Fruit fly (Drosophila melanogaster) whole organism, embryonic: ENCODE data around the gene CG3634.

ENCODE experiments used
- Awh ChIP-seq: fragments of 200-800 bp; sonication (Bioruptor generic); IDR thresholded peaks from 2 replicates; pipeline ENCODE4, ENCODE4 v1.3.6; 2022; ENCODE audit warnings: missing biosample characterization, missing genetic modification characterization
- Bdp1 ChIP-seq: fragments of 200-800 bp; sonication (Bioruptor generic); optimal IDR thresholded peaks from 3 replicates; lab custom pipeline; 2016; ENCODE audit warnings: missing biosample characterization, missing genetic modification characterization
- CG10267 ChIP-seq: fragments of 200-800 bp; sonication (Bioruptor generic); optimal IDR thresholded peaks from 2 replicates; lab custom pipeline; 2018; ENCODE audit warnings: missing biosample characterization, mild to moderate bottlenecking, missing genetic modification characterization, moderate library complexity
- CG10274 ChIP-seq: fragments of 200-800 bp; sonication (Bioruptor generic); optimal IDR thresholded peaks from 3 replicates; lab custom pipeline; 2017; ENCODE audit warnings: missing biosample characterization, mild to moderate bottlenecking, missing genetic modification characterization
- CG12071 ChIP-seq: fragments of 200-800 bp; sonication (Bioruptor generic); optimal IDR thresholded peaks from 3 replicates; lab custom pipeline; 2018; ENCODE audit warnings: missing biosample characterization, mild to moderate bottlenecking, missing genetic modification characterization
- CG12104 ChIP-seq: fragments of 200-800 bp; sonication (Bioruptor generic); optimal IDR thresholded peaks from 3 replicates; lab custom pipeline; 2016; ENCODE audit warnings: missing biosample characterization, missing genetic modification characterization
- CG16813 ChIP-seq: fragments of 200-800 bp; sonication (Bioruptor generic); IDR thresholded peaks from 3 replicates; pipeline ENCODE4 v1.3.6; 2022; ENCODE audit warnings: missing biosample characterization, missing genetic modification characterization; ENCODE audit not compliant: partially characterized antibody
- CG17186 ChIP-seq: fragments of 200-800 bp; sonication (Bioruptor generic); optimal IDR thresholded peaks from 3 replicates; lab custom pipeline; 2017; ENCODE audit warnings: missing biosample characterization, missing genetic modification reagents, missing genetic modification characterization
- CG2129 ChIP-seq: fragments of 200-800 bp; sonication (Bioruptor generic); IDR thresholded peaks from 2 replicates; pipeline ENCODE4 v1.3.6; 2022; ENCODE audit warnings: missing biosample characterization, missing genetic modification characterization; ENCODE audit not compliant: partially characterized antibody
- CG2202 ChIP-seq: fragments of 200-800 bp; sonication (Bioruptor generic); optimal IDR thresholded peaks from 2 replicates; lab custom pipeline; 2018; ENCODE audit warnings: missing biosample characterization, mild to moderate bottlenecking, missing genetic modification characterization
- CG2678 ChIP-seq: fragments of 200-800 bp; sonication (Bioruptor generic); optimal IDR thresholded peaks from 3 replicates; lab custom pipeline; 2019; ENCODE audit warnings: missing biosample characterization, mild to moderate bottlenecking, missing genetic modification characterization, moderate library complexity
- CG31388 ChIP-seq: fragments of 200-800 bp; sonication (Bioruptor generic); optimal IDR thresholded peaks from 2 replicates; lab custom pipeline; 2016; ENCODE audit warnings: missing biosample characterization, missing genetic modification characterization
- CG33213 ChIP-seq: fragments of 200-800 bp; sonication (Bioruptor generic); optimal IDR thresholded peaks from 3 replicates; lab custom pipeline; 2016; ENCODE audit warnings: missing biosample characterization, missing genetic modification characterization
- CG4404 ChIP-seq: fragments of 200-800 bp; sonication (Bioruptor generic); IDR thresholded peaks from 2 replicates; pipeline ENCODE4 v1.3.6; 2022; ENCODE audit warnings: missing biosample characterization, missing genetic modification characterization
- CG4617 ChIP-seq: fragments of 200-800 bp; sonication (Bioruptor generic); optimal IDR thresholded peaks from 3 replicates; lab custom pipeline; 2016; ENCODE audit warnings: missing biosample characterization, missing genetic modification characterization, borderline replicate concordance
- CG6654 ChIP-seq: fragments of 200-800 bp; sonication (Bioruptor generic); optimal IDR thresholded peaks from 2 replicates; lab custom pipeline; 2017; ENCODE audit warnings: missing biosample characterization, mild to moderate bottlenecking, missing genetic modification characterization
- CG6765 ChIP-seq: fragments of 200-800 bp; sonication (Bioruptor generic); optimal IDR thresholded peaks from 3 replicates; lab custom pipeline; 2017; ENCODE audit warnings: missing biosample characterization, mild to moderate bottlenecking, missing genetic modification characterization
- CHES-1-like ChIP-seq: fragments of 200-800 bp; sonication (Bioruptor generic); optimal IDR thresholded peaks from 2 replicates; lab custom pipeline; 2016; ENCODE audit warnings: missing biosample characterization, missing genetic modification characterization
- D ChIP-seq, 2 experiments: fragments of 200-800 bp in 1 of 2; fragments of >200 bp in 1 of 2; sonication (Bioruptor generic) in 1 of 2; optimal IDR thresholded peaks; 2 replicates in 1 of 2; 3 replicates in 1 of 2; lab custom pipeline; 2017; ENCODE audit warnings: mild to moderate bottlenecking in 1 of 2, missing biosample characterization in 1 of 2, missing genetic modification characterization in 1 of 2, missing genetic modification reagents in 1 of 2
- Dp ChIP-seq: fragments of 200-800 bp; sonication (Bioruptor generic); optimal IDR thresholded peaks from 2 replicates; lab custom pipeline; 2018; ENCODE audit warnings: missing biosample characterization, mild to moderate bottlenecking, missing genetic modification characterization, moderate library complexity
- Ets65A ChIP-seq: fragments of 200-800 bp; sonication (Bioruptor generic); peaks from one replicate; lab custom pipeline; 2016; ENCODE audit warnings: missing biosample characterization, missing genetic modification characterization
- HLH54F ChIP-seq: fragments of 200-800 bp; sonication (Bioruptor generic); optimal IDR thresholded peaks from 3 replicates; lab custom pipeline; 2016; ENCODE audit warnings: missing biosample characterization, missing genetic modification characterization
- MBD-R2 ChIP-seq: fragments of 200-800 bp; sonication (Bioruptor generic); IDR thresholded peaks from 2 replicates; pipeline ENCODE4 v1.3.6; 2022; ENCODE audit warnings: missing biosample characterization, missing genetic modification characterization
- Mad ChIP-seq: fragments of 200-800 bp; sonication (Bioruptor generic); optimal IDR thresholded peaks from 2 replicates; lab custom pipeline; 2016; ENCODE audit warnings: missing biosample characterization, missing genetic modification characterization
- Ravus ChIP-seq: fragments of 200-800 bp; sonication (Bioruptor generic); IDR thresholded peaks from 2 replicates; pipeline ENCODE4 v1.3.6; 2022; ENCODE audit warnings: missing biosample characterization, missing genetic modification characterization
- Scr ChIP-seq: fragments of 200-800 bp; sonication (Bioruptor generic); IDR thresholded peaks from 2 replicates; pipeline ENCODE4 v1.3.6; 2022; ENCODE audit warnings: missing biosample characterization, missing genetic modification characterization; ENCODE audit not compliant: partially characterized antibody
- abd-A ChIP-seq: fragments of 200-800 bp; sonication (Bioruptor generic); optimal IDR thresholded peaks from 3 replicates; lab custom pipeline; 2019; ENCODE audit warnings: missing biosample characterization, mild to moderate bottlenecking, missing genetic modification characterization, moderate library complexity
- ase ChIP-seq: fragments of 200-800 bp; sonication (Bioruptor generic); IDR thresholded peaks from 3 replicates; pipeline ENCODE4 v1.3.6; 2022; ENCODE audit warnings: missing biosample characterization, missing genetic modification characterization
- bbx ChIP-seq: fragments of 200-800 bp; sonication (Bioruptor generic); IDR thresholded peaks from 2 replicates; pipeline ENCODE4 v1.3.6; 2022; ENCODE audit warnings: missing biosample characterization, missing genetic modification characterization; ENCODE audit not compliant: partially characterized antibody
- btn ChIP-seq: fragments of 200-800 bp; sonication (Bioruptor generic); optimal IDR thresholded peaks from 2 replicates; lab custom pipeline; 2016; ENCODE audit warnings: missing biosample characterization, missing genetic modification characterization
- danr ChIP-seq: fragments of 200-800 bp; sonication (Bioruptor generic); IDR thresholded peaks from 2 replicates; pipeline ENCODE4 v1.3.6; 2022; ENCODE audit warnings: missing biosample characterization, missing genetic modification characterization
- dimm ChIP-seq: fragments of 200-800 bp; sonication (Bioruptor generic); IDR thresholded peaks from 2 replicates; pipeline ENCODE4 v1.3.6; 2022; ENCODE audit warnings: missing biosample characterization, missing genetic modification characterization
- dm ChIP-seq: fragments of 200-800 bp; sonication (Bioruptor generic); optimal IDR thresholded peaks from 3 replicates; lab custom pipeline; 2016; ENCODE audit warnings: missing biosample characterization, missing genetic modification characterization
- en ChIP-seq: fragments of 200-800 bp; sonication (Bioruptor generic); optimal IDR thresholded peaks from 2 replicates; lab custom pipeline; 2016; ENCODE audit warnings: missing biosample characterization, missing genetic modification characterization
- esg ChIP-seq: fragments of 200-800 bp; sonication (Bioruptor generic); conservative IDR thresholded peaks from 2 replicates; pipeline ENCODE4 v1.3.6; 2022; ENCODE audit warnings: missing biosample characterization, missing genetic modification characterization
- fd102C ChIP-seq: fragments of 200-800 bp; sonication (Bioruptor generic); optimal IDR thresholded peaks from 2 replicates; lab custom pipeline; 2018; ENCODE audit warnings: missing biosample characterization, mild to moderate bottlenecking, missing genetic modification characterization, moderate library complexity
- fd64A ChIP-seq: fragments of 200-800 bp; sonication (Bioruptor generic); optimal IDR thresholded peaks from 3 replicates; lab custom pipeline; 2018; ENCODE audit warnings: missing biosample characterization, mild to moderate bottlenecking, missing genetic modification characterization
- gsb-n ChIP-seq: fragments of 200-800 bp; sonication (Bioruptor generic); optimal IDR thresholded peaks from 3 replicates; lab custom pipeline; 2018; ENCODE audit warnings: missing biosample characterization, mild to moderate bottlenecking, missing genetic modification characterization
- lab ChIP-seq: fragments of 200-800 bp; sonication (Bioruptor generic); optimal IDR thresholded peaks from 3 replicates; lab custom pipeline; 2017; ENCODE audit warnings: missing biosample characterization, missing genetic modification characterization, mild to moderate bottlenecking, moderate library complexity, missing genetic modification reagents
- lmd ChIP-seq: fragments of 200-800 bp; sonication (Bioruptor generic); IDR thresholded peaks from 2 replicates; pipeline ENCODE4 v1.3.6; 2022; ENCODE audit warnings: missing biosample characterization, missing genetic modification characterization
- nmo ChIP-seq: fragments of 200-800 bp; sonication (Bioruptor generic); optimal IDR thresholded peaks from 2 replicates; lab custom pipeline; 2018; ENCODE audit warnings: missing biosample characterization, mild to moderate bottlenecking, missing genetic modification characterization, moderate library complexity
- odd ChIP-seq: fragments of 200-800 bp; sonication (Bioruptor generic); optimal IDR thresholded peaks from 2 replicates; lab custom pipeline; 2017; ENCODE audit warnings: missing biosample characterization, mild to moderate bottlenecking, missing genetic modification characterization
- sens ChIP-seq: fragments of 200-800 bp; sonication (Bioruptor generic); peaks from one replicate; lab custom pipeline; 2016; ENCODE audit warnings: missing biosample characterization, missing genetic modification characterization
- slou ChIP-seq: fragments of 200-800 bp; sonication (Bioruptor generic); optimal IDR thresholded peaks from 3 replicates; lab custom pipeline; 2016; ENCODE audit warnings: missing biosample characterization, missing genetic modification characterization
- stwl ChIP-seq: fragments of 200-800 bp; sonication (Bioruptor generic); optimal IDR thresholded peaks from 3 replicates; lab custom pipeline; 2018; ENCODE audit warnings: missing biosample characterization, mild to moderate bottlenecking, missing genetic modification characterization, moderate library complexity
- tap ChIP-seq: fragments of 200-800 bp; optimal IDR thresholded peaks from 3 replicates; lab custom pipeline; 2019; ENCODE audit warnings: missing biosample characterization, mild to moderate bottlenecking, missing genetic modification characterization, moderate library complexity
- tx ChIP-seq: fragments of 200-800 bp; sonication (Bioruptor generic); optimal IDR thresholded peaks from 2 replicates; lab custom pipeline; 2016; ENCODE audit warnings: missing biosample characterization, missing genetic modification characterization
- wor ChIP-seq: fragments of 200-800 bp; sonication (Bioruptor generic); IDR thresholded peaks from 2 replicates; pipeline ENCODE4 v1.3.6; 2022; ENCODE audit warnings: missing biosample characterization, missing genetic modification characterization
- zen ChIP-seq: fragments of 200-800 bp; sonication (Bioruptor generic); optimal IDR thresholded peaks from 3 replicates; lab custom pipeline; 2018; ENCODE audit warnings: missing biosample characterization, mild to moderate bottlenecking, missing genetic modification characterization, moderate library complexity

Gene CG3634

DNA sequence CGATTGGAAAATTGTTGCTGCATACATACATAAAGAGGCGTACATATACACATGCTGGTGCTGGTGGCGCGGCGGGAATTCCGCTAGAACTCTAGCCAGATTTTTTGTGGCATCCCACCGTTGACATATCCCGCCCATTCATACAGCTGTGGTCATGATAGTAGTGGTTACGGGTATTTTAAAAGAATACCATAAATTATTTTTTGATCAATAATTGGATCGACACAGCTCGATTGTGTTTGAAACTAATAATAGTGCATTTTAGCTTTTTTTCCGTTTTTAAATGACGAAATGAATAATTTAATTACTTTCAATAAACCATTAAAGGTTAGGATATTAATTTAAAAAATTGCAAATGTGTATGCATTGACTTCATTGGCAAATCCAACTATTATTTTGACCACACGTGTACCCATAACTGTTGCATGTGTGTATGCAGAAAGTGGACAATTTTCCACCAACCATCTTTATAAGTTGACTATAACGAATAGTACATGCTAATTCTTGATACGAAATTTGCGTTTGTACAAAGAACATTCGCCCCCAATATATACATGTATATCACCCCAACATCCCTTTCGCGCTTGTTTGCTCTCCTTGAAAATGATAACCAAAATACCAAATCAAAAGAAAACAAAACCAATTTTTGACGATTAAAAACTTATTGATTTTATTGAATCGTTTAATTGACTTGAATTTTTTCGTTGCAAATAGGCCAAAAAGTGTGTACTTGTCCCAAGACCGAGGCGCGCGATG, 37.0 kb downstream of the CG3634 start (continued):
- TF ChIP-seq sens: peak; percentile 95
- TF ChIP-seq dm (GFP tag; lab: Kevin White, UChicago): no peak
- TF ChIP-seq Bdp1 (GFP tag; lab: Kevin White, UChicago): peak; percentile 64
- TF ChIP-seq Ravus (GFP tag; lab: Robert Waterston, UW): peak; percentile 42; the same call in 1 of the 2 replicates
- TF ChIP-seq bbx (GFP tag; lab: Robert Waterston, UW): no peak
- TF ChIP-seq CG2129 (GFP tag; lab: Robert Waterston, UW): no peak
- TF ChIP-seq D (optimal IDR thresholded peaks at IDR 0.05; lab: Kevin White, UChicago): no peak
- TF ChIP-seq D (GFP tag; optimal IDR thresholded peaks at IDR 0.05; lab: Kevin White, UChicago): peak; percentile 56
- no peak for TF ChIP-seq fd102C (GFP tag; lab: Kevin White, UChicago)
- peak; percentile 90 for TF ChIP-seq Awh (GFP tag; lab: Robert Waterston, UW)
- peak; percentile 71 for TF ChIP-seq esg (GFP tag; lab: Robert Waterston, UW)
- peak; percentile 51 for TF ChIP-seq HLH54F (GFP tag; lab: Kevin White, UChicago)
- no peak for TF ChIP-seq Dp
- no peak for TF ChIP-seq tap (tag; lab: Kevin White, UChicago)
- TF ChIP-seq odd: peak; percentile 55
- TF ChIP-seq zen (tag; lab: Kevin White, UChicago): peak; percentile 77
- TF ChIP-seq Mad (GFP tag; lab: Kevin White, UChicago): peak; percentile 55
- peak; percentile 72 for TF ChIP-seq Ets65A (GFP tag; lab: Kevin White, UChicago)
- peak; percentile 63 for TF ChIP-seq tx (GFP tag; lab: Kevin White, UChicago)
- peak; percentile 52 for TF ChIP-seq CG4617 (GFP tag; lab: Kevin White, UChicago)
- TF ChIP-seq slou (GFP tag; lab: Kevin White, UChicago): no peak
- peak; percentile 85 for TF ChIP-seq CG12071 (GFP tag; lab: Kevin White, UChicago)
- peak; percentile 66 for TF ChIP-seq wor (GFP tag; lab: Robert Waterston, UW)
- peak; percentile 65 for TF ChIP-seq btn (GFP tag; lab: Kevin White, UChicago)
- TF ChIP-seq CG12104: peak; percentile 77
- peak; percentile 81; the same call in 2 of the 3 replicates for TF ChIP-seq ase (GFP tag; lab: Robert Waterston, UW)
- TF ChIP-seq CG4404 (GFP tag; lab: Robert Waterston, UW): no peak
- peak; percentile 84 for TF ChIP-seq CG2678
- peak; percentile 77 for TF ChIP-seq gsb-n (tag; lab: Kevin White, UChicago)
- no peak for TF ChIP-seq CG16813 (GFP tag; lab: Robert Waterston, UW)
- TF ChIP-seq lab (GFP tag; lab: Kevin White, UChicago): peak; percentile 88
- no peak for TF ChIP-seq abd-A (tag; lab: Kevin White, UChicago)
- peak; percentile 32 for TF ChIP-seq CG31388 (GFP tag; lab: Kevin White, UChicago)
- TF ChIP-seq CG2202 (tag; lab: Kevin White, UChicago): peak; percentile 48
- peak; percentile 46 for TF ChIP-seq fd64A (GFP tag; lab: Kevin White, UChicago)
- TF ChIP-seq Scr (GFP tag; lab: Robert Waterston, UW): no peak
- TF ChIP-seq MBD-R2 (GFP tag; lab: Robert Waterston, UW): peak; percentile 46; the same call in 1 of the 2 replicates
- TF ChIP-seq en (GFP tag; lab: Kevin White, UChicago): peak; percentile 16
- peak; percentile 76 for TF ChIP-seq lmd (GFP tag; lab: Robert Waterston, UW)
- TF ChIP-seq CG17186: peak; percentile 36
- TF ChIP-seq CG10267: peak; percentile 76
- TF ChIP-seq CG10274: peak; percentile 25
- peak; percentile 73 for TF ChIP-seq CHES-1-like (GFP tag; lab: Kevin White, UChicago)
- peak; percentile 80 for TF ChIP-seq nmo (GFP tag; lab: Kevin White, UChicago)
- TF ChIP-seq danr (GFP tag; lab: Robert Waterston, UW): peak; percentile 55
- peak; percentile 33 for TF ChIP-seq CG6654 (GFP tag; lab: Kevin White, UChicago)
- TF ChIP-seq dimm (GFP tag; lab: Robert Waterston, UW): peak; percentile 51
- TF ChIP-seq CG6765 (GFP tag; lab: Kevin White, UChicago): peak; percentile 42
- peak; percentile 23 for TF ChIP-seq stwl
- peak; percentile 63 for TF ChIP-seq CG33213 (GFP tag; lab: Kevin White, UChicago)
